Fruit fly (Drosophila melanogaster) whole organism, adult: ENCODE results near the gene CG33107.

Experiments
- CG11617 ChIP-seq: fragments of 200-800 bp; sonication (Bioruptor generic); optimal IDR thresholded peaks from 2 replicates; lab custom pipeline; 2017; ENCODE audit warnings: mild to moderate bottlenecking, missing biosample characterization, missing genetic modification reagents, missing genetic modification characterization
- Crg-1 ChIP-seq: fragments of 200-800 bp; sonication (Bioruptor generic); optimal IDR thresholded peaks from 2 replicates; lab custom pipeline; 2016; ENCODE audit warnings: missing biosample characterization, missing genetic modification characterization
- bab1 ChIP-seq: fragments of 200-800 bp; sonication (Bioruptor generic); optimal IDR thresholded peaks from 3 replicates; lab custom pipeline; 2019; ENCODE audit warnings: missing biosample characterization, mild to moderate bottlenecking, missing genetic modification characterization, moderate library complexity
- cnc ChIP-seq, 2 experiments: fragments of >200 bp; optimal IDR thresholded peaks; 2 replicates each; lab custom pipeline; 2017
- kay ChIP-seq: fragments of 200-800 bp; sonication (Bioruptor generic); peaks from one replicate; lab custom pipeline; 2016; ENCODE audit warnings: missing biosample characterization, missing genetic modification characterization, borderline replicate concordance
- tj ChIP-seq: fragments of 200-800 bp; sonication (Bioruptor generic); optimal IDR thresholded peaks from 3 replicates; lab custom pipeline; 2017; ENCODE audit warnings: missing biosample characterization, mild to moderate bottlenecking, missing genetic modification characterization, moderate library complexity
- toe ChIP-seq: fragments of 200-800 bp; sonication (Bioruptor generic); optimal IDR thresholded peaks from 2 replicates; lab custom pipeline; 2016; ENCODE audit warnings: missing biosample characterization, missing genetic modification characterization

dm6 chr3R:22587419-22587963 is 3.0 kb upstream of the CG33107 start, which contains the start of gene Efa6:
- peak; percentile 90 for TF ChIP-seq toe (GFP tag; lab: Kevin White, UChicago)
- no peak for TF ChIP-seq kay (GFP tag; lab: Kevin White, UChicago)
- TF ChIP-seq bab1 (GFP tag; lab: Kevin White, UChicago) = peak; percentile 66
- peak; percentile 64 for TF ChIP-seq Crg-1
- TF ChIP-seq tj (GFP tag; lab: Kevin White, UChicago) = peak; percentile 64
- peak; percentile 56 for TF ChIP-seq CG11617 (GFP tag; lab: Kevin White, UChicago)
- no peak for TF ChIP-seq cnc (optimal IDR thresholded peaks at IDR 0.05; lab: Kevin White, UChicago)
